Worm (Caenorhabditis elegans) whole organism, young adult: ENCODE measurements around the gene phg-1.

ENCODE experiments used
- B0019.2 ChIP-seq: fragments of 200-800 bp; sonication (Bioruptor generic); conservative IDR thresholded peaks from 2 replicates; pipeline ENCODE4 v1.3.6; 2022; ENCODE audit warnings: missing genetic modification reagents, missing genetic modification characterization, missing compliant biosample characterization
- B0261.1 ChIP-seq: sonication (generic microtip); optimal IDR thresholded peaks from 2 replicates; lab custom pipeline; 2016; ENCODE audit warnings: mild to moderate bottlenecking, missing genetic modification characterization, moderate library complexity, missing compliant biosample characterization
- B0336.3 ChIP-seq: fragments of 200-800 bp; sonication (Bioruptor generic); IDR thresholded peaks from 2 replicates; pipeline ENCODE4 v1.3.6; 2022; ENCODE audit warnings: missing genetic modification characterization, missing compliant biosample characterization
- C17E4.6 ChIP-seq: fragments of 200-800 bp; sonication (Bioruptor generic); IDR thresholded peaks from 2 replicates; pipeline ENCODE4 v1.3.6; 2022; ENCODE audit warnings: missing genetic modification reagents, missing genetic modification characterization, missing compliant biosample characterization
- D2030.7 ChIP-seq: fragments of 200-800 bp; sonication (Bioruptor generic); IDR thresholded peaks from 2 replicates; pipeline ENCODE4 v1.3.6; 2022; ENCODE audit warnings: missing genetic modification reagents, missing genetic modification characterization, missing compliant biosample characterization
- F33H1.4 ChIP-seq: fragments of 200-800 bp; sonication (Bioruptor generic); IDR thresholded peaks from 2 replicates; pipeline ENCODE4 v1.3.6; 2022; ENCODE audit warnings: missing genetic modification reagents, missing genetic modification characterization, missing compliant biosample characterization
- F49E8.2 ChIP-seq: sonication (generic microtip); optimal IDR thresholded peaks from 3 replicates; lab custom pipeline; 2017; ENCODE audit warnings: missing genetic modification characterization, mild to moderate bottlenecking, missing compliant biosample characterization, antibody characterized with exemption, moderate library complexity; ENCODE audit not compliant: insufficient read depth
- ama-1 ChIP-seq, 3 experiments: fragments of 150-350 bp in 1 of 3; sonication (generic microtip) in 2 of 3; optimal IDR thresholded peaks; 2 replicates each; lab custom pipeline; 2014 to 2018; ENCODE audit warnings: missing biosample characterization in 2 of 3, missing genetic modification characterization in 2 of 3, missing genetic modification reagents in 2 of 3
- attf-5 ChIP-seq: fragments of 200-800 bp; sonication (Bioruptor generic); optimal IDR thresholded peaks from 2 replicates; lab custom pipeline; 2018; ENCODE audit warnings: mild to moderate bottlenecking, missing genetic modification characterization, missing compliant biosample characterization
- cebp-1 ChIP-seq, 2 experiments: fragments of 200-800 bp in 1 of 2; sonication (Bioruptor generic) in 1 of 2; sonication (generic microtip) in 1 of 2; IDR thresholded peaks in 1 of 2; optimal IDR thresholded peaks in 1 of 2; 2 replicates each; pipeline versions ENCODE4 v1.3.6 to Lab custom; 2017 to 2022; ENCODE audit warnings: missing compliant biosample characterization in 2 of 2, missing genetic modification characterization in 2 of 2, mild to moderate bottlenecking in 1 of 2, missing genetic modification reagents in 1 of 2, moderate library complexity in 1 of 2
- ceh-100 ChIP-seq: fragments of 200-800 bp; sonication (Bioruptor generic); IDR thresholded peaks from 2 replicates; pipeline ENCODE4 v1.3.6; 2022; ENCODE audit warnings: missing genetic modification reagents, missing genetic modification characterization, missing compliant biosample characterization
- ceh-27 ChIP-seq: fragments of 200-800 bp; sonication (Bioruptor generic); optimal IDR thresholded peaks from 2 replicates; lab custom pipeline; 2018; ENCODE audit warnings: mild to moderate bottlenecking, missing genetic modification characterization, moderate library complexity, missing compliant biosample characterization
- die-1 ChIP-seq: sonication (generic microtip); optimal IDR thresholded peaks from 2 replicates; lab custom pipeline; 2016; ENCODE audit warnings: missing genotype, mild to moderate bottlenecking, missing genetic modification characterization, missing compliant biosample characterization
- dox-1 ChIP-seq: fragments of 200-800 bp; sonication (Bioruptor generic); IDR thresholded peaks from 2 replicates; pipeline ENCODE4 v1.3.6; 2022; ENCODE audit warnings: missing genetic modification reagents, missing genetic modification characterization, missing compliant biosample characterization
- dpff-1 ChIP-seq: sonication (generic microtip); optimal IDR thresholded peaks from 2 replicates; lab custom pipeline; 2017; ENCODE audit warnings: mild to moderate bottlenecking, missing genetic modification characterization, missing compliant biosample characterization
- efl-1 ChIP-seq: fragments of 150-350 bp; optimal IDR thresholded peaks from 2 replicates; lab custom pipeline; 2014; ENCODE audit warnings: missing biosample characterization, missing genetic modification reagents, missing genetic modification characterization
- egl-44 ChIP-seq: fragments of 200-800 bp; sonication (Bioruptor generic); IDR thresholded peaks from 2 replicates; pipeline ENCODE4 v1.3.6; 2022; ENCODE audit warnings: missing genetic modification reagents, missing genetic modification characterization, missing compliant biosample characterization
- fkh-3 ChIP-seq: sonication (generic microtip); optimal IDR thresholded peaks from 2 replicates; lab custom pipeline; 2016; ENCODE audit warnings: mild to moderate bottlenecking, missing genetic modification characterization, missing compliant biosample characterization
- hmg-1.2 ChIP-seq: fragments of 200-800 bp; sonication (Bioruptor generic); IDR thresholded peaks from 2 replicates; pipeline ENCODE4 v1.3.6; 2022; ENCODE audit warnings: missing genetic modification reagents, missing genetic modification characterization, missing compliant biosample characterization
- hmg-20 ChIP-seq: fragments of 200-800 bp; sonication (Bioruptor generic); IDR thresholded peaks from 2 replicates; pipeline ENCODE4 v1.3.6; 2022; ENCODE audit warnings: missing genetic modification reagents, missing genetic modification characterization, missing compliant biosample characterization
- let-526 ChIP-seq: fragments of 200-800 bp; sonication (Bioruptor generic); IDR thresholded peaks from 2 replicates; pipeline ENCODE4 v1.3.6; 2022; ENCODE audit warnings: missing genetic modification reagents, missing genetic modification characterization, missing compliant biosample characterization
- lin-26 ChIP-seq: fragments of 200-800 bp; sonication (Bioruptor generic); IDR thresholded peaks from 2 replicates; pipeline ENCODE4 v1.3.6; 2022; ENCODE audit warnings: missing genetic modification reagents, missing genetic modification characterization, missing compliant biosample characterization
- lin-35 ChIP-seq, 3 experiments: fragments of 150-350 bp in 2 of 3; sonication (generic microtip) in 1 of 3; optimal IDR thresholded peaks; 2 replicates each; lab custom pipeline; 2014 to 2018; ENCODE audit warnings: missing biosample characterization in 3 of 3, missing genetic modification characterization in 3 of 3, missing genetic modification reagents in 3 of 3
- lin-40 ChIP-seq: sonication (generic microtip); optimal IDR thresholded peaks from 2 replicates; lab custom pipeline; 2016; ENCODE audit warnings: missing genetic modification characterization, mild to moderate bottlenecking, missing compliant biosample characterization, missing genotype, missing genetic modification reagents
- lin-54 ChIP-seq: fragments of 200-800 bp; sonication (Bioruptor generic); optimal IDR thresholded peaks from 2 replicates; lab custom pipeline; 2018; ENCODE audit warnings: mild to moderate bottlenecking, missing genetic modification characterization, missing compliant biosample characterization
- lsl-1 ChIP-seq: fragments of 200-800 bp; sonication (Bioruptor generic); optimal IDR thresholded peaks from 2 replicates; lab custom pipeline; 2018; ENCODE audit warnings: mild to moderate bottlenecking, missing genetic modification characterization, moderate library complexity, missing compliant biosample characterization
- madf-10 ChIP-seq: sonication (generic microtip); optimal IDR thresholded peaks from 2 replicates; lab custom pipeline; 2016; ENCODE audit warnings: mild to moderate bottlenecking, missing genetic modification characterization, missing compliant biosample characterization
- madf-3 ChIP-seq: fragments of 200-800 bp; sonication (Bioruptor generic); IDR thresholded peaks from 2 replicates; pipeline ENCODE4 v1.3.6; 2022; ENCODE audit warnings: missing genetic modification reagents, missing genetic modification characterization, missing compliant biosample characterization
- madf-6 ChIP-seq: fragments of 200-800 bp; sonication (Bioruptor generic); IDR thresholded peaks from 2 replicates; pipeline ENCODE4 v1.3.6; 2022; ENCODE audit warnings: missing genetic modification reagents, missing genetic modification characterization, missing compliant biosample characterization
- mcd-1 ChIP-seq: fragments of 200-800 bp; sonication (Bioruptor generic); IDR thresholded peaks from 2 replicates; pipeline ENCODE4 v1.3.6; 2022; ENCODE audit warnings: missing genetic modification reagents, missing genetic modification characterization, missing compliant biosample characterization
- mes-4 ChIP-seq: sonication (generic microtip); optimal IDR thresholded peaks from 2 replicates; lab custom pipeline; 2016; ENCODE audit warnings: missing genotype, missing genetic modification characterization, missing compliant biosample characterization
- nfyb-1 ChIP-seq: fragments of 200-800 bp; sonication (Bioruptor generic); IDR thresholded peaks from 2 replicates; pipeline ENCODE4 v1.3.6; 2022; ENCODE audit warnings: missing genetic modification reagents, missing genetic modification characterization, missing compliant biosample characterization
- nhr-179 ChIP-seq: sonication (generic microtip); optimal IDR thresholded peaks from 2 replicates; lab custom pipeline; 2016; ENCODE audit warnings: mild to moderate bottlenecking, missing genetic modification characterization, missing compliant biosample characterization
- pbrm-1 ChIP-seq: fragments of 200-800 bp; sonication (Bioruptor generic); IDR thresholded peaks from 2 replicates; pipeline ENCODE4 v1.3.6; 2022; ENCODE audit warnings: missing genetic modification reagents, missing genetic modification characterization, missing compliant biosample characterization
- rcor-1 ChIP-seq: fragments of 200-800 bp; sonication (Bioruptor generic); IDR thresholded peaks from 2 replicates; pipeline ENCODE4 v1.3.6; 2022; ENCODE audit warnings: missing genetic modification reagents, missing genetic modification characterization, missing compliant biosample characterization
- sea-2 ChIP-seq: fragments of 200-800 bp; sonication (Bioruptor generic); IDR thresholded peaks from 2 replicates; pipeline ENCODE4 v1.3.6; 2022; ENCODE audit warnings: missing genetic modification characterization, missing compliant biosample characterization
- snpc-3.4 ChIP-seq: sonication (generic microtip); optimal IDR thresholded peaks from 2 replicates; lab custom pipeline; 2017; ENCODE audit warnings: missing genetic modification characterization, mild to moderate bottlenecking, missing compliant biosample characterization, antibody characterized with exemption, moderate library complexity, missing genotype, missing genetic modification reagents
- snpc-4 ChIP-seq, 5 experiments: fragments of 150-350 bp in 1 of 5; sonication (generic microtip) in 4 of 5; optimal IDR thresholded peaks; 2 replicates each; lab custom pipeline; 2014 to 2018; ENCODE audit warnings: missing genetic modification characterization in 5 of 5, missing biosample characterization in 3 of 5, antibody characterized with exemption in 2 of 5, mild to moderate bottlenecking in 2 of 5, missing compliant biosample characterization in 2 of 5, missing genotype in 2 of 5, moderate library complexity in 2 of 5, missing genetic modification reagents in 1 of 5
- tbp1 ChIP-seq: fragments of 200-800 bp; sonication (Bioruptor generic); optimal IDR thresholded peaks from 2 replicates; lab custom pipeline; 2018; ENCODE audit warnings: mild to moderate bottlenecking, missing genetic modification characterization, missing compliant biosample characterization
- tlf-1 ChIP-seq: fragments of 200-800 bp; sonication (Bioruptor generic); optimal IDR thresholded peaks from 2 replicates; lab custom pipeline; 2018; ENCODE audit warnings: mild to moderate bottlenecking, missing genetic modification characterization, missing compliant biosample characterization
- unc-130 ChIP-seq: sonication (generic microtip); optimal IDR thresholded peaks from 2 replicates; lab custom pipeline; 2016; ENCODE audit warnings: missing genetic modification reagents, missing genetic modification characterization, missing compliant biosample characterization
- zim-3 ChIP-seq: sonication (generic microtip); optimal IDR thresholded peaks from 2 replicates; lab custom pipeline; 2017; ENCODE audit warnings: mild to moderate bottlenecking, missing genetic modification characterization, moderate library complexity, missing compliant biosample characterization
- ztf-18 ChIP-seq: sonication (generic microtip); optimal IDR thresholded peaks from 2 replicates; lab custom pipeline; 2016; ENCODE audit warnings: missing genotype, mild to moderate bottlenecking, missing genetic modification characterization, missing compliant biosample characterization
- ztf-22 ChIP-seq: fragments of 200-800 bp; sonication (Bioruptor generic); optimal IDR thresholded peaks from 2 replicates; lab custom pipeline; 2018; ENCODE audit warnings: mild to moderate bottlenecking, missing genetic modification characterization, moderate library complexity, missing compliant biosample characterization

The phg-1 gene

ce11 chrII:10172436-10172973, 35.0 kb downstream of the phg-1 start, which contains the start of gene wbp-11:
TSS of gene wbp-11 (plus strand) at chrII:10172923.
- TF ChIP-seq fkh-3 (tag; lab: Kevin White, UChicago), result no peak
- TF ChIP-seq efl-1 (GFP tag; lab: Kevin White, UChicago), result peak; percentile 23
- peak; percentile 0 for TF ChIP-seq lin-54 (GFP tag; lab: Kevin White, UChicago)
- TF ChIP-seq rcor-1 (GFP tag; lab: Robert Waterston, UW), result no peak
- TF ChIP-seq unc-130, result no peak
- no peak for TF ChIP-seq let-526 (GFP tag; lab: Robert Waterston, UW)
- peak; percentile 25 for TF ChIP-seq F49E8.2
- no peak for TF ChIP-seq ama-1 (optimal IDR thresholded peaks at IDR 0.05; lab: Kevin White, UChicago)
- TF ChIP-seq ama-1 (GFP tag; optimal IDR thresholded peaks at IDR 0.05; lab: Kevin White, UChicago), result no peak
- peak; percentile 39; the same call in 1 of the 2 replicates for TF ChIP-seq D2030.7
- TF ChIP-seq nfyb-1, result no peak
- TF ChIP-seq die-1, result no peak
- TF ChIP-seq madf-3, result peak; percentile 90
- TF ChIP-seq nhr-179 (tag; lab: Kevin White, UChicago), result no peak
- TF ChIP-seq sea-2 (GFP tag; lab: Robert Waterston, UW), result no peak
- TF ChIP-seq lsl-1 (GFP tag; lab: Kevin White, UChicago), result peak; percentile 4
- TF ChIP-seq dpff-1 (tag; lab: Kevin White, UChicago), result no peak
- TF ChIP-seq ceh-100, result 0 out of 2 replicates have a peak, but pooled peaks have one; percentile 24
- TF ChIP-seq F33H1.4, result 0 out of 2 replicates have a peak, but pooled peaks have one; percentile 22
- TF ChIP-seq zim-3 (tag; lab: Kevin White, UChicago), result no peak
- TF ChIP-seq ztf-18 (tag; lab: Kevin White, UChicago), result no peak
- no peak for TF ChIP-seq ceh-27 (GFP tag; lab: Kevin White, UChicago)
- TF ChIP-seq madf-6 (GFP tag; lab: Robert Waterston, UW), result peak; percentile 52; the same call in 1 of the 2 replicates
- no peak for TF ChIP-seq egl-44

DNA sequence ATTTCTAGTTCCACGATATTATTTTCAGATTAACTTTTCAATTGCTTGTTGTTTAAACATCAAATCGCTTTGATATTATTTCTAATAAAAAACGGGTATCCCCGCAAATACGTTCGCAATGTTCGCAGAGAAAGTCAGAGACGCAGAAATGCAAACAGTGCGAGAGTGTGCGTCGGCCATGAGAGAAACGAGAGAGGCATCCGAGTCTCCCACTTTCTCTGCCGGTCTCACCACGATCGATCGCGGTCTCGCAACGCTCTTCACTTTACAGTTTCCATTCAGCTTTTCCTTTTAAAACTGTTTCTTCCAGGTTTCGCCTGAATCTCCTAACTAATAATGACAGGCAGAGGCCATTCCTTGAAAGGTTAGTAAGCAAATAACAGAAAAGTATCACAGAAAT, 36.9 kb downstream of the phg-1 start, which contains the start of gene F33H1.4:
TSS of gene F33H1.4 (plus strand) at position 311 of the 400 bp plus-strand sequence.
- TF ChIP-seq F49E8.2 (peak; percentile 60), snpc-4 (GFP tag; optimal IDR thresholded peaks at IDR 0.05; lab: Kevin White, UChicago) (no peak), snpc-4 (tag; optimal IDR thresholded peaks at IDR 0.05; lab: Kevin White, UChicago) (peak in 1 of 4 experiments; percentile 6), tbp1 (GFP tag; lab: Kevin White, UChicago) (peak; percentile 41), pbrm-1 (GFP tag; lab: Robert Waterston, UW) (peak; percentile 44; the same call in 1 of the 2 replicates), B0261.1 (tag; lab: Kevin White, UChicago) (no peak), cebp-1 (GFP tag; IDR thresholded peaks at IDR 0.05; lab: Robert Waterston, UW) (no peak), cebp-1 (tag; optimal IDR thresholded peaks at IDR 0.05; lab: Kevin White, UChicago) (peak; percentile 79), lin-35 (GFP tag; optimal IDR thresholded peaks at IDR 0.05; lab: Kevin White, UChicago) (no peak), mes-4 (no peak), ceh-27 (GFP tag; lab: Kevin White, UChicago) (peak; percentile 63), madf-3 (peak; percentile 91), attf-5 (peak; percentile 44), lin-40 (tag; lab: Kevin White, UChicago) (no peak), madf-6 (GFP tag; lab: Robert Waterston, UW) (peak; percentile 57), C17E4.6 (GFP tag; lab: Robert Waterston, UW) (no peak), nhr-179 (tag; lab: Kevin White, UChicago) (no peak), F33H1.4 (peak; percentile 80), ztf-22 (GFP tag; lab: Kevin White, UChicago) (no peak), madf-10 (peak; percentile 6), B0019.2 (GFP tag; lab: Robert Waterston, UW) (no peak), nfyb-1 (0 out of 2 replicates have a peak, but pooled peaks have one; percentile 48), tlf-1 (GFP tag; lab: Kevin White, UChicago) (peak; percentile 4), hmg-1.2 (peak; percentile 97), mcd-1 (peak; percentile 59), ceh-100 (peak; percentile 12; the same call in 1 of the 2 replicates), D2030.7 (peak; percentile 57), hmg-20 (GFP tag; lab: Robert Waterston, UW) (no peak), lin-26 (no peak), B0336.3 (GFP tag; lab: Robert Waterston, UW) (0 out of 2 replicates have a peak, but pooled peaks have one; percentile 48), dox-1 (GFP tag; lab: Robert Waterston, UW) (peak; percentile 5; the same call in 1 of the 2 replicates), snpc-3.4 (tag; lab: Kevin White, UChicago) (peak; percentile 8)
